Fruit fly (Drosophila melanogaster) whole organism, embryonic: ENCODE results near the gene Zn72D.

Experiments
- Bgb ChIP-seq: fragments of 200-800 bp; sonication (Bioruptor generic); IDR thresholded peaks from 2 replicates; pipeline ENCODE4 v1.3.6; 2022; ENCODE audit warnings: missing biosample characterization, missing genetic modification characterization; ENCODE audit not compliant: partially characterized antibody
- CG10147 ChIP-seq: fragments of 200-800 bp; sonication (Bioruptor generic); optimal IDR thresholded peaks from 2 replicates; lab custom pipeline; 2019; ENCODE audit warnings: missing biosample characterization, mild to moderate bottlenecking, missing genetic modification characterization, moderate library complexity
- CG10209 ChIP-seq: fragments of 200-800 bp; sonication (Bioruptor generic); optimal IDR thresholded peaks from 3 replicates; lab custom pipeline; 2017; ENCODE audit warnings: missing biosample characterization, mild to moderate bottlenecking, missing genetic modification characterization, missing genetic modification reagents
- CG10267 ChIP-seq: fragments of 200-800 bp; sonication (Bioruptor generic); optimal IDR thresholded peaks from 2 replicates; lab custom pipeline; 2018; ENCODE audit warnings: missing biosample characterization, mild to moderate bottlenecking, missing genetic modification characterization, moderate library complexity
- CG10565 ChIP-seq: fragments of 200-800 bp; sonication (Bioruptor generic); optimal IDR thresholded peaks from 3 replicates; lab custom pipeline; 2016; ENCODE audit warnings: missing biosample characterization, mild to moderate bottlenecking, missing genetic modification characterization
- CG11504 ChIP-seq: fragments of 200-800 bp; sonication (Bioruptor generic); optimal IDR thresholded peaks from 3 replicates; lab custom pipeline; 2019; ENCODE audit warnings: missing biosample characterization, mild to moderate bottlenecking, missing genetic modification characterization, moderate library complexity
- CG11723 ChIP-seq: fragments of 200-800 bp; sonication (Bioruptor generic); optimal IDR thresholded peaks from 2 replicates; lab custom pipeline; 2017; ENCODE audit warnings: missing biosample characterization, mild to moderate bottlenecking, missing genetic modification characterization
- CG12071 ChIP-seq: fragments of 200-800 bp; sonication (Bioruptor generic); optimal IDR thresholded peaks from 3 replicates; lab custom pipeline; 2018; ENCODE audit warnings: missing biosample characterization, mild to moderate bottlenecking, missing genetic modification characterization
- CG12104 ChIP-seq: fragments of 200-800 bp; sonication (Bioruptor generic); optimal IDR thresholded peaks from 3 replicates; lab custom pipeline; 2016; ENCODE audit warnings: missing biosample characterization, missing genetic modification characterization
- CG13424 ChIP-seq: fragments of 200-800 bp; sonication (Bioruptor generic); optimal IDR thresholded peaks from 2 replicates; lab custom pipeline; 2019; ENCODE audit warnings: missing biosample characterization, mild to moderate bottlenecking, missing genetic modification characterization, moderate library complexity
- CG13624 ChIP-seq: fragments of 200-800 bp; sonication (Bioruptor generic); optimal IDR thresholded peaks from 2 replicates; lab custom pipeline; 2016; ENCODE audit warnings: missing biosample characterization, missing genetic modification characterization
- CG1529 ChIP-seq: fragments of 200-800 bp; sonication (Bioruptor generic); optimal IDR thresholded peaks from 3 replicates; lab custom pipeline; 2018; ENCODE audit warnings: missing biosample characterization, missing genetic modification characterization
- CG16863 ChIP-seq: fragments of 200-800 bp; sonication (Bioruptor generic); optimal IDR thresholded peaks from 3 replicates; lab custom pipeline; 2016; ENCODE audit warnings: missing biosample characterization, missing genetic modification characterization
- CG17912 ChIP-seq: fragments of 200-800 bp; sonication (Bioruptor generic); optimal IDR thresholded peaks from 2 replicates; lab custom pipeline; 2018; ENCODE audit warnings: missing biosample characterization, mild to moderate bottlenecking, missing genetic modification characterization
- CG2889 ChIP-seq: fragments of 200-800 bp; sonication (Bioruptor generic); IDR thresholded peaks from 3 replicates; pipeline ENCODE4 v1.3.6; 2022; ENCODE audit warnings: missing biosample characterization, missing genetic modification characterization
- CG31224 ChIP-seq: fragments of 200-800 bp; sonication (Bioruptor generic); IDR thresholded peaks from 2 replicates; pipeline ENCODE4 v1.3.6; 2022; ENCODE audit warnings: missing biosample characterization, missing genetic modification characterization
- CG6683 ChIP-seq: fragments of 200-800 bp; sonication (Bioruptor generic); optimal IDR thresholded peaks from 2 replicates; lab custom pipeline; 2017; ENCODE audit warnings: missing biosample characterization, mild to moderate bottlenecking, missing genetic modification characterization, missing genetic modification reagents
- CG6854 ChIP-seq: fragments of 200-800 bp; sonication (Bioruptor generic); optimal IDR thresholded peaks from 3 replicates; lab custom pipeline; 2017; ENCODE audit warnings: missing biosample characterization, mild to moderate bottlenecking, missing genetic modification characterization
- CG7745 ChIP-seq: fragments of 200-800 bp; sonication (Bioruptor generic); optimal IDR thresholded peaks from 2 replicates; lab custom pipeline; 2018; ENCODE audit warnings: missing biosample characterization, mild to moderate bottlenecking, missing genetic modification characterization, moderate library complexity
- CG8478 ChIP-seq: fragments of >200 bp; optimal IDR thresholded peaks from 2 replicates; lab custom pipeline; 2018
- CG8765 ChIP-seq: fragments of 200-800 bp; sonication (Bioruptor generic); IDR thresholded peaks from 2 replicates; pipeline ENCODE4 v1.3.6; 2022; ENCODE audit warnings: missing biosample characterization, missing genetic modification characterization
- CG9727 ChIP-seq: fragments of 200-800 bp; sonication (Bioruptor generic); optimal IDR thresholded peaks from 3 replicates; lab custom pipeline; 2017; ENCODE audit warnings: missing biosample characterization, mild to moderate bottlenecking, missing genetic modification characterization
- Chrac-16 ChIP-seq: fragments of 200-800 bp; sonication (Bioruptor generic); optimal IDR thresholded peaks from 3 replicates; lab custom pipeline; 2016; ENCODE audit warnings: missing biosample characterization, missing genetic modification characterization
- CrebB ChIP-seq: fragments of 200-800 bp; sonication (Bioruptor generic); optimal IDR thresholded peaks from 3 replicates; lab custom pipeline; 2018; ENCODE audit warnings: missing biosample characterization, mild to moderate bottlenecking, missing genetic modification characterization
- Dbx ChIP-seq: fragments of 200-800 bp; sonication (Bioruptor generic); IDR thresholded peaks from 3 replicates; pipeline ENCODE4 v1.3.6; 2022; ENCODE audit warnings: missing biosample characterization, missing genetic modification characterization
- Gug ChIP-seq: fragments of 200-800 bp; sonication (Bioruptor generic); IDR thresholded peaks from 4 replicates; pipeline ENCODE4 v1.3.6; 2022; ENCODE audit warnings: missing biosample characterization, missing genetic modification characterization
- H15 ChIP-seq: fragments of 200-800 bp; sonication (Bioruptor generic); IDR thresholded peaks from 3 replicates; pipeline ENCODE4 v1.3.6; 2022; ENCODE audit warnings: missing biosample characterization, missing genetic modification characterization
- H2.0 ChIP-seq: fragments of 200-800 bp; sonication (Bioruptor generic); IDR thresholded peaks from 2 replicates; pipeline ENCODE4 v1.3.6; 2022; ENCODE audit warnings: missing biosample characterization, missing genetic modification characterization
- HHEX ChIP-seq: fragments of 200-800 bp; sonication (Bioruptor generic); optimal IDR thresholded peaks from 3 replicates; lab custom pipeline; 2017; ENCODE audit warnings: missing biosample characterization, mild to moderate bottlenecking, missing genetic modification characterization, missing genetic modification reagents
- NC2β ChIP-seq: fragments of 200-800 bp; sonication (Bioruptor generic); optimal IDR thresholded peaks from 2 replicates; lab custom pipeline; 2016; ENCODE audit warnings: missing biosample characterization, missing genetic modification characterization
- Oaz ChIP-seq: fragments of 200-800 bp; sonication (Bioruptor generic); IDR thresholded peaks from 2 replicates; pipeline ENCODE4 v1.3.6; 2022; ENCODE audit warnings: missing biosample characterization, missing genetic modification characterization
- Sry-β ChIP-seq: fragments of 200-800 bp; sonication (Bioruptor generic); optimal IDR thresholded peaks from 2 replicates; lab custom pipeline; 2018; ENCODE audit warnings: missing biosample characterization, mild to moderate bottlenecking, missing genetic modification characterization, moderate library complexity
- Vsx1 ChIP-seq: fragments of 200-800 bp; sonication (Bioruptor generic); optimal IDR thresholded peaks from 2 replicates; lab custom pipeline; 2017; ENCODE audit warnings: missing biosample characterization, mild to moderate bottlenecking, missing genetic modification characterization, missing genetic modification reagents
- amos ChIP-seq: fragments of 200-800 bp; sonication (Bioruptor generic); IDR thresholded peaks from 2 replicates; pipeline ENCODE4 v1.3.6; 2022; ENCODE audit warnings: missing biosample characterization, missing genetic modification characterization; ENCODE audit not compliant: partially characterized antibody
- ase ChIP-seq: fragments of 200-800 bp; sonication (Bioruptor generic); IDR thresholded peaks from 3 replicates; pipeline ENCODE4 v1.3.6; 2022; ENCODE audit warnings: missing biosample characterization, missing genetic modification characterization
- btn ChIP-seq: fragments of 200-800 bp; sonication (Bioruptor generic); optimal IDR thresholded peaks from 2 replicates; lab custom pipeline; 2016; ENCODE audit warnings: missing biosample characterization, missing genetic modification characterization
- cad ChIP-seq: fragments of >200 bp; optimal IDR thresholded peaks from 2 replicates; lab custom pipeline; 2017; ENCODE audit warnings: missing biosample characterization, missing genetic modification characterization
- esg ChIP-seq: fragments of 200-800 bp; sonication (Bioruptor generic); conservative IDR thresholded peaks from 2 replicates; pipeline ENCODE4 v1.3.6; 2022; ENCODE audit warnings: missing biosample characterization, missing genetic modification characterization
- ind ChIP-seq: fragments of 200-800 bp; sonication (Bioruptor generic); optimal IDR thresholded peaks from 3 replicates; lab custom pipeline; 2016; ENCODE audit warnings: missing biosample characterization, missing genetic modification characterization
- kni ChIP-seq: fragments of 200-800 bp; sonication (Bioruptor generic); optimal IDR thresholded peaks from 3 replicates; lab custom pipeline; 2017; ENCODE audit warnings: mild to moderate bottlenecking, missing biosample characterization, missing genetic modification reagents, missing genetic modification characterization
- mirr ChIP-seq: fragments of 200-800 bp; sonication (Bioruptor generic); optimal IDR thresholded peaks from 3 replicates; lab custom pipeline; 2018; ENCODE audit warnings: missing biosample characterization, mild to moderate bottlenecking, missing genetic modification characterization
- nerfin-1 ChIP-seq: fragments of 200-800 bp; sonication (Bioruptor generic); optimal IDR thresholded peaks from 3 replicates; lab custom pipeline; 2019; ENCODE audit warnings: missing biosample characterization, mild to moderate bottlenecking, missing genetic modification characterization, moderate library complexity
- pan ChIP-seq, 4 experiments: fragments of >200 bp in 3 of 4; fragments of 200-800 bp in 1 of 4; sonication (Bioruptor generic) in 1 of 4; optimal IDR thresholded peaks in 3 of 4; IDR thresholded peaks in 1 of 4; 2 replicates each; pipeline versions ENCODE4 v1.3.6 to Lab custom; 2017 to 2022; ENCODE audit warnings: missing biosample characterization in 2 of 4, missing genetic modification characterization in 2 of 4, mixed read lengths in 1 of 4
- prd ChIP-seq, 3 experiments: fragments of >200 bp in 2 of 3; fragments of 200-800 bp in 1 of 3; sonication (Bioruptor generic) in 1 of 3; optimal IDR thresholded peaks in 2 of 3; IDR thresholded peaks in 1 of 3; 2 replicates in 2 of 3; 3 replicates in 1 of 3; pipeline versions ENCODE4 v1.3.6 to Lab custom; 2017 to 2022; ENCODE audit warnings: missing biosample characterization in 1 of 3, missing genetic modification characterization in 1 of 3
- rib ChIP-seq: fragments of 200-800 bp; sonication (Bioruptor generic); IDR thresholded peaks from 2 replicates; pipeline ENCODE4 v1.3.6; 2022; ENCODE audit warnings: missing biosample characterization, missing genetic modification characterization
- tgo ChIP-seq: fragments of 200-800 bp; sonication (Bioruptor generic); IDR thresholded peaks from 3 replicates; pipeline ENCODE4 v1.3.6; 2022; ENCODE audit warnings: missing biosample characterization, missing genetic modification characterization
- trh ChIP-seq: fragments of 200-800 bp; sonication (Bioruptor generic); optimal IDR thresholded peaks from 2 replicates; lab custom pipeline; 2016; ENCODE audit warnings: missing biosample characterization, missing genetic modification characterization
- wor ChIP-seq: fragments of 200-800 bp; sonication (Bioruptor generic); IDR thresholded peaks from 2 replicates; pipeline ENCODE4 v1.3.6; 2022; ENCODE audit warnings: missing biosample characterization, missing genetic modification characterization
- zen ChIP-seq: fragments of 200-800 bp; sonication (Bioruptor generic); optimal IDR thresholded peaks from 3 replicates; lab custom pipeline; 2018; ENCODE audit warnings: missing biosample characterization, mild to moderate bottlenecking, missing genetic modification characterization, moderate library complexity

The Zn72D gene

dm6 chr3L:16128481-16128972, 16.1 kb upstream of the Zn72D start, which contains the start of gene Pgm1 (continued):
- no peak; the same call in 1 of the 2 replicates for TF ChIP-seq amos (GFP tag; lab: Robert Waterston, UW)
- TF ChIP-seq CG13624 (GFP tag; lab: Kevin White, UChicago) = peak; percentile 92
- TF ChIP-seq Chrac-16 (GFP tag; lab: Kevin White, UChicago) = peak; percentile 81
- no peak for TF ChIP-seq cad (GFP tag; lab: Kevin White, UChicago)
- peak; percentile 68 for TF ChIP-seq H2.0
- TF ChIP-seq NC2β (GFP tag; lab: Kevin White, UChicago) = peak; percentile 85
- peak; percentile 46; the same call in 2 of the 3 replicates for TF ChIP-seq tgo (GFP tag; lab: Robert Waterston, UW)
- TF ChIP-seq ind (GFP tag; lab: Kevin White, UChicago) = peak; percentile 90
- TF ChIP-seq CG10147 = peak; percentile 79
- peak; percentile 71 for TF ChIP-seq Gug (GFP tag; lab: Robert Waterston, UW)
- peak; percentile 67 for TF ChIP-seq CG31224 (GFP tag; lab: Robert Waterston, UW)
- TF ChIP-seq Vsx1 (GFP tag; lab: Kevin White, UChicago) = peak; percentile 51
- TF ChIP-seq CG9727 (GFP tag; lab: Kevin White, UChicago) = peak; percentile 76
- no peak for TF ChIP-seq CG7745 (tag; lab: Kevin White, UChicago)
- TF ChIP-seq CG10565 (GFP tag; lab: Kevin White, UChicago) = peak; percentile 10
- TF ChIP-seq prd (optimal IDR thresholded peaks at IDR 0.05; lab: Kevin White, UChicago) = no peak
- TF ChIP-seq prd (GFP tag; IDR thresholded peaks at IDR 0.05; lab: Robert Waterston, UW) = peak; percentile 75
- no peak for TF ChIP-seq pan (optimal IDR thresholded peaks at IDR 0.05; lab: Kevin White, UChicago)
- TF ChIP-seq pan (GFP tag; optimal IDR thresholded peaks at IDR 0.05 in 1 of 2, IDR thresholded peaks at IDR 0.05 in 1 of 2) = peak in 1 of 2 experiments; percentile 85
- TF ChIP-seq CG8765 (GFP tag; lab: Robert Waterston, UW) = peak; percentile 65
- peak; percentile 84 for TF ChIP-seq HHEX (GFP tag; lab: Kevin White, UChicago)
- peak; percentile 78 for TF ChIP-seq CG10209 (GFP tag; lab: Kevin White, UChicago)
- peak; percentile 16 for TF ChIP-seq CG17912 (GFP tag; lab: Kevin White, UChicago)
- peak; percentile 22 for TF ChIP-seq CG12104
- peak; percentile 48; the same call in 1 of the 3 replicates for TF ChIP-seq H15
- peak; percentile 76 for TF ChIP-seq CG11723 (GFP tag; lab: Kevin White, UChicago)
- TF ChIP-seq Sry-β (GFP tag; lab: Kevin White, UChicago) = no peak
- no peak for TF ChIP-seq Bgb (GFP tag; lab: Robert Waterston, UW)
- peak; percentile 97 for TF ChIP-seq mirr
- no peak for TF ChIP-seq kni (GFP tag; lab: Kevin White, UChicago)
- peak; percentile 76 for TF ChIP-seq CG11504 (tag; lab: Kevin White, UChicago)
- peak; percentile 72 for TF ChIP-seq CG6854 (GFP tag; lab: Kevin White, UChicago)
- no peak for TF ChIP-seq CG8478
- TF ChIP-seq zen (tag; lab: Kevin White, UChicago) = peak; percentile 75
- peak; percentile 78 for TF ChIP-seq esg
- TF ChIP-seq Dbx (GFP tag; lab: Robert Waterston, UW) = peak; percentile 52
- TF ChIP-seq nerfin-1 (tag; lab: Kevin White, UChicago) = peak; percentile 76
- TF ChIP-seq CrebB (tag; lab: Kevin White, UChicago) = peak; percentile 89
- peak; percentile 53 for TF ChIP-seq wor
- peak; percentile 87 for TF ChIP-seq CG12071 (GFP tag; lab: Kevin White, UChicago)
- TF ChIP-seq trh (GFP tag; lab: Kevin White, UChicago) = peak; percentile 51
- peak; percentile 73 for TF ChIP-seq CG13424 (tag; lab: Kevin White, UChicago)
- peak; percentile 70 for TF ChIP-seq CG10267
- TF ChIP-seq btn (GFP tag; lab: Kevin White, UChicago) = peak; percentile 70
- peak; percentile 69; the same call in 2 of the 3 replicates for TF ChIP-seq CG2889 (GFP tag; lab: Robert Waterston, UW)
- peak; percentile 40 for TF ChIP-seq CG6683 (GFP tag; lab: Kevin White, UChicago)
- peak; percentile 66; the same call in 1 of the 2 replicates for TF ChIP-seq Oaz (GFP tag; lab: Robert Waterston, UW)
- peak; percentile 28; the same call in 1 of the 3 replicates for TF ChIP-seq ase (GFP tag; lab: Robert Waterston, UW)
- peak; percentile 65 for TF ChIP-seq CG1529
- TF ChIP-seq CG16863 (GFP tag; lab: Kevin White, UChicago) = peak; percentile 92
- peak; percentile 72; the same call in 1 of the 2 replicates for TF ChIP-seq rib
